Worm (Caenorhabditis elegans) whole organism, L4 larva: ENCODE data around the gene Y50E8A.5.

Source experiments
- F26F4.8 ChIP-seq: fragments of 200-800 bp; sonication (Bioruptor generic); conservative IDR thresholded peaks from 2 replicates; pipeline ENCODE4 v1.3.6; 2022; ENCODE audit warnings: missing genetic modification characterization, missing compliant biosample characterization
- F37D6.2 ChIP-seq: sonication (generic microtip); optimal IDR thresholded peaks from 2 replicates; lab custom pipeline; 2016; ENCODE audit warnings: mild to moderate bottlenecking, missing genetic modification characterization, missing compliant biosample characterization
- F49E8.2 ChIP-seq: sonication (generic microtip); optimal IDR thresholded peaks from 2 replicates; lab custom pipeline; 2016; ENCODE audit warnings: missing compliant biosample characterization, mild to moderate bottlenecking, missing genetic modification characterization, borderline replicate concordance
- R02D3.7 ChIP-seq: fragments of 150-350 bp; sonication (generic microtip); optimal IDR thresholded peaks from 3 replicates; lab custom pipeline; 2014; ENCODE audit warnings: missing biosample characterization, missing genetic modification characterization
- T26A8.4 ChIP-seq: fragments of 200-800 bp; sonication (Bioruptor generic); IDR thresholded peaks from 2 replicates; pipeline ENCODE4 v1.3.6; 2022; ENCODE audit warnings: missing genetic modification characterization, missing compliant biosample characterization
- Y48G9A.11 ChIP-seq: fragments of 200-800 bp; sonication (Bioruptor generic); IDR thresholded peaks from 2 replicates; pipeline ENCODE4 v1.3.6; 2022; ENCODE audit warnings: missing genetic modification reagents, missing genetic modification characterization, missing compliant biosample characterization
- Y75B8A.6 ChIP-seq: fragments of 200-800 bp; sonication (Bioruptor generic); IDR thresholded peaks from 2 replicates; pipeline ENCODE4 v1.3.6; 2022; ENCODE audit warnings: missing genetic modification reagents, missing genetic modification characterization, missing compliant biosample characterization
- ZK337.2 ChIP-seq: fragments of 200-800 bp; sonication (Bioruptor generic); IDR thresholded peaks from 2 replicates; pipeline ENCODE4 v1.3.6; 2022; ENCODE audit warnings: missing genetic modification reagents, missing genetic modification characterization, missing compliant biosample characterization
- aha-1 ChIP-seq: fragments of 150-350 bp; peaks from one replicate; lab custom pipeline; 2014; ENCODE audit warnings: missing biosample characterization, missing genetic modification characterization
- arid-1 ChIP-seq: fragments of 200-800 bp; sonication (Bioruptor generic); conservative IDR thresholded peaks from 2 replicates; pipeline ENCODE4 v1.3.6; 2022; ENCODE audit warnings: missing genetic modification reagents, missing genetic modification characterization, missing compliant biosample characterization
- attf-4 ChIP-seq: sonication (generic microtip); optimal IDR thresholded peaks from 3 replicates; lab custom pipeline; 2017; ENCODE audit warnings: missing biosample characterization, missing genetic modification characterization
- ceh-28 ChIP-seq: fragments of 150-350 bp; optimal IDR thresholded peaks from 2 replicates; lab custom pipeline; 2014; ENCODE audit warnings: missing biosample characterization, missing genetic modification reagents, missing genetic modification characterization
- ces-1 ChIP-seq: fragments of 150-350 bp; sonication (generic microtip); optimal IDR thresholded peaks from 4 replicates; lab custom pipeline; 2014; ENCODE audit warnings: missing biosample characterization, missing genetic modification reagents, missing genetic modification characterization
- cey-2 ChIP-seq: sonication (generic microtip); optimal IDR thresholded peaks from 3 replicates; lab custom pipeline; 2017; ENCODE audit warnings: missing genetic modification characterization, mild to moderate bottlenecking, missing compliant biosample characterization, antibody characterized with exemption, borderline replicate concordance; ENCODE audit not compliant: insufficient read depth
- ctbp-1 ChIP-seq: fragments of 200-800 bp; sonication (Bioruptor generic); IDR thresholded peaks from 2 replicates; pipeline ENCODE4 v1.3.6; 2022; ENCODE audit warnings: missing genetic modification reagents, missing genetic modification characterization, missing compliant biosample characterization
- daf-12 ChIP-seq: fragments of 150-350 bp; optimal IDR thresholded peaks from 2 replicates; lab custom pipeline; 2014; ENCODE audit warnings: missing biosample characterization, missing genetic modification reagents, missing genetic modification characterization
- dmd-9 ChIP-seq: fragments of 200-800 bp; sonication (Bioruptor generic); IDR thresholded peaks from 2 replicates; pipeline ENCODE4 v1.3.6; 2022; ENCODE audit warnings: missing genetic modification reagents, missing genetic modification characterization, missing compliant biosample characterization
- dpl-1 ChIP-seq: fragments of 150-350 bp; optimal IDR thresholded peaks from 2 replicates; lab custom pipeline; 2014; ENCODE audit warnings: missing biosample characterization, missing genetic modification reagents, missing genetic modification characterization
- dve-1 ChIP-seq: sonication (generic microtip); optimal IDR thresholded peaks from 2 replicates; lab custom pipeline; 2017; ENCODE audit warnings: antibody characterized with exemption, mild to moderate bottlenecking, missing genetic modification characterization, missing compliant biosample characterization; ENCODE audit not compliant: insufficient read depth
- egl-27 ChIP-seq: sonication (generic microtip); optimal IDR thresholded peaks from 3 replicates; lab custom pipeline; 2017; ENCODE audit warnings: missing biosample characterization, missing genetic modification reagents, missing genetic modification characterization
- fkh-10 ChIP-seq: fragments of 150-350 bp; optimal IDR thresholded peaks from 2 replicates; lab custom pipeline; 2014; ENCODE audit warnings: missing biosample characterization, missing genetic modification reagents, missing genetic modification characterization
- fos-1 ChIP-seq: fragments of 150-350 bp; optimal IDR thresholded peaks from 2 replicates; lab custom pipeline; 2014; ENCODE audit warnings: missing biosample characterization, missing genetic modification characterization
- hlh-11 ChIP-seq: fragments of 200-800 bp; sonication (Bioruptor generic); optimal IDR thresholded peaks from 2 replicates; lab custom pipeline; 2018; ENCODE audit warnings: mild to moderate bottlenecking, missing genetic modification characterization, missing compliant biosample characterization
- jun-1 ChIP-seq: fragments of 150-350 bp; optimal IDR thresholded peaks from 2 replicates; lab custom pipeline; 2014; ENCODE audit warnings: missing biosample characterization, missing genetic modification reagents, missing genetic modification characterization
- lim-7 ChIP-seq: fragments of 200-800 bp; sonication (Bioruptor generic); IDR thresholded peaks from 2 replicates; pipeline ENCODE4 v1.3.6; 2022; ENCODE audit warnings: missing genetic modification characterization, missing compliant biosample characterization
- lin-1 ChIP-seq: fragments of 200-800 bp; sonication (Bioruptor generic); IDR thresholded peaks from 2 replicates; pipeline ENCODE4 v1.3.6; 2022; ENCODE audit warnings: missing genetic modification reagents, missing genetic modification characterization, missing compliant biosample characterization
- lin-13 ChIP-seq: fragments of 150-350 bp; optimal IDR thresholded peaks from 2 replicates; lab custom pipeline; 2014; ENCODE audit warnings: missing biosample characterization, missing genetic modification reagents, missing genetic modification characterization
- lin-15B ChIP-seq: fragments of 150-350 bp; sonication (generic microtip); optimal IDR thresholded peaks from 3 replicates; lab custom pipeline; 2014; ENCODE audit warnings: missing biosample characterization, missing genetic modification characterization
- lir-3 ChIP-seq: sonication (generic microtip); optimal IDR thresholded peaks from 2 replicates; lab custom pipeline; 2016; ENCODE audit warnings: mild to moderate bottlenecking, missing genetic modification characterization, missing compliant biosample characterization
- mes-2 ChIP-seq: sonication (generic microtip); optimal IDR thresholded peaks from 2 replicates; lab custom pipeline; 2016; ENCODE audit warnings: missing genotype, mild to moderate bottlenecking, missing genetic modification characterization, missing compliant biosample characterization; ENCODE audit not compliant: poor library complexity, severe bottlenecking
- mxl-3 ChIP-seq: fragments of 200-800 bp; sonication (Bioruptor generic); optimal IDR thresholded peaks from 2 replicates; lab custom pipeline; 2018; ENCODE audit warnings: mild to moderate bottlenecking, missing genetic modification characterization, missing compliant biosample characterization
- nhr-102 ChIP-seq: sonication (generic microtip); optimal IDR thresholded peaks from 2 replicates; lab custom pipeline; 2016; ENCODE audit warnings: mild to moderate bottlenecking, missing genetic modification characterization, moderate library complexity, missing compliant biosample characterization
- nhr-11 ChIP-seq: fragments of 150-350 bp; optimal IDR thresholded peaks from 2 replicates; lab custom pipeline; 2014; ENCODE audit warnings: missing biosample characterization, missing genetic modification characterization
- nhr-111 ChIP-seq: fragments of 200-800 bp; sonication (Bioruptor generic); optimal IDR thresholded peaks from 2 replicates; lab custom pipeline; 2018; ENCODE audit warnings: mild to moderate bottlenecking, missing genetic modification characterization, missing compliant biosample characterization
- nhr-48 ChIP-seq: sonication (generic microtip); optimal IDR thresholded peaks from 2 replicates; lab custom pipeline; 2016; ENCODE audit warnings: mild to moderate bottlenecking, missing genetic modification characterization, missing compliant biosample characterization
- nhr-6 ChIP-seq: fragments of 150-350 bp; optimal IDR thresholded peaks from 2 replicates; lab custom pipeline; 2014; ENCODE audit warnings: missing biosample characterization, missing genetic modification characterization
- nhr-77 ChIP-seq: fragments of 150-350 bp; optimal IDR thresholded peaks from 2 replicates; lab custom pipeline; 2014; ENCODE audit warnings: missing biosample characterization, missing genetic modification characterization
- pha-4 ChIP-seq, 2 experiments: fragments of 150-350 bp in 1 of 2; fragments of 200-800 bp in 1 of 2; sonication (Bioruptor generic) in 1 of 2; IDR thresholded peaks in 1 of 2; optimal IDR thresholded peaks in 1 of 2; 2 replicates each; pipeline versions ENCODE4 v1.3.6 to Lab custom; 2014 to 2022; ENCODE audit warnings: missing genetic modification characterization in 2 of 2, missing genetic modification reagents in 2 of 2, missing biosample characterization in 1 of 2, missing compliant biosample characterization in 1 of 2
- php-3 ChIP-seq: fragments of 200-800 bp; sonication (Bioruptor generic); IDR thresholded peaks from 2 replicates; pipeline ENCODE4 v1.3.6; 2022; ENCODE audit warnings: missing genetic modification reagents, missing genetic modification characterization, missing compliant biosample characterization
- pqm-1 ChIP-seq: sonication (generic microtip); optimal IDR thresholded peaks from 2 replicates; lab custom pipeline; 2017; ENCODE audit warnings: missing biosample characterization, missing genetic modification characterization
- rbr-2 ChIP-seq: sonication (generic microtip); optimal IDR thresholded peaks from 2 replicates; lab custom pipeline; 2016; ENCODE audit warnings: missing genotype, missing genetic modification characterization, missing compliant biosample characterization
- saeg-2 ChIP-seq: fragments of 200-800 bp; sonication (Bioruptor generic); IDR thresholded peaks from 2 replicates; pipeline ENCODE4 v1.3.6; 2022; ENCODE audit warnings: missing genetic modification reagents, missing genetic modification characterization, missing compliant biosample characterization
- sdz-12 ChIP-seq: fragments of 200-800 bp; sonication (Bioruptor generic); optimal IDR thresholded peaks from 2 replicates; lab custom pipeline; 2018; ENCODE audit warnings: mild to moderate bottlenecking, missing genetic modification characterization, missing compliant biosample characterization
- set-16 ChIP-seq: fragments of 200-800 bp; sonication (Bioruptor generic); IDR thresholded peaks from 2 replicates; pipeline ENCODE4 v1.3.6; 2022; ENCODE audit warnings: missing genetic modification reagents, missing genetic modification characterization, missing compliant biosample characterization
- snpc-4 ChIP-seq: fragments of 150-350 bp; optimal IDR thresholded peaks from 2 replicates; lab custom pipeline; 2014; ENCODE audit warnings: missing biosample characterization, missing genetic modification characterization
- spr-1 ChIP-seq: sonication (generic microtip); optimal IDR thresholded peaks from 2 replicates; lab custom pipeline; 2016; ENCODE audit warnings: mild to moderate bottlenecking, missing genetic modification characterization, missing compliant biosample characterization
- unc-130 ChIP-seq: sonication (generic microtip); optimal IDR thresholded peaks from 2 replicates; lab custom pipeline; 2016; ENCODE audit warnings: missing genetic modification reagents, missing genetic modification characterization, missing compliant biosample characterization
- unc-39 ChIP-seq: sonication (generic microtip); optimal IDR thresholded peaks from 2 replicates; lab custom pipeline; 2017; ENCODE audit warnings: missing biosample characterization, missing genetic modification characterization
- vab-7 ChIP-seq: fragments of 200-800 bp; sonication (Bioruptor generic); IDR thresholded peaks from 2 replicates; pipeline ENCODE4 v1.3.6; 2022; ENCODE audit warnings: missing genetic modification reagents, missing genetic modification characterization, missing compliant biosample characterization
- zag-1 ChIP-seq: fragments of 150-350 bp; optimal IDR thresholded peaks from 2 replicates; lab custom pipeline; 2014; ENCODE audit warnings: missing biosample characterization, missing genetic modification characterization
- zfp-2 ChIP-seq: sonication (generic microtip); optimal IDR thresholded peaks from 2 replicates; lab custom pipeline; 2016; ENCODE audit warnings: mild to moderate bottlenecking, missing genetic modification characterization, missing compliant biosample characterization
- zip-2 ChIP-seq: fragments of 150-350 bp; optimal IDR thresholded peaks from 2 replicates; lab custom pipeline; 2014; ENCODE audit warnings: missing biosample characterization, missing genetic modification characterization
- ztf-11 ChIP-seq: fragments of 150-350 bp; optimal IDR thresholded peaks from 2 replicates; lab custom pipeline; 2014; ENCODE audit warnings: missing biosample characterization, missing genetic modification characterization

Gene Y50E8A.5

DNA sequence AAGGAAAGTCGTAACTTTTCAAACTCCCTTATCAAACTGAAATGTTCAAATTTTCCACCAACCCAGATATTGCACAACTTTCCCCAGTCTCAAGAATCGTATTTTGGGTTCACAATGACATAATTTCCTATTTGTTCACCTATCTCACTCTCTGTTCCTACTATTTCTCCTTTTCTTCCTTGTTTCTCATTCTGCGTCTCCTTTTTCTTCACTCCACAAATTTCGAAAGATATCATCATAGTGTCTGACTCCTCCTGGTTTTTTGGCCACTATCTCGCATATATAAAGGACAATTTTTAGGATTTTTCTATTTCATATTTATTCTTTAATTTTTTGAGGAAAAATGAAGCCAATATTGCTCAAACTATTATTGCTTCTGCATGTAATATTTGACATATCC lies 36.3 kb upstream of the Y50E8A.5 start, which contains the start of gene haf-7 (continued):
- TF ChIP-seq dpl-1 (GFP tag; lab: Kevin White, UChicago) (peak; percentile 3), nhr-11 (tag; lab: Kevin White, UChicago) (no peak), lin-15B (no peak), lin-1 (GFP tag; lab: Robert Waterston, UW) (no peak), nhr-111 (no peak), cey-2 (no peak), zip-2 (tag; lab: Kevin White, UChicago) (peak; percentile 40), Y48G9A.11 (GFP tag; lab: Robert Waterston, UW) (no peak), mes-2 (tag; lab: Kevin White, UChicago) (no peak), vab-7 (GFP tag; lab: Robert Waterston, UW) (no peak), T26A8.4 (no peak), daf-12 (no peak), R02D3.7 (tag; lab: Kevin White, UChicago) (no peak), lir-3 (tag; lab: Kevin White, UChicago) (no peak), dmd-9 (GFP tag; lab: Robert Waterston, UW) (no peak), ctbp-1 (GFP tag; lab: Robert Waterston, UW) (no peak), snpc-4 (tag; lab: Kevin White, UChicago) (no peak), hlh-11 (tag; lab: Kevin White, UChicago) (peak; percentile 32), ceh-28 (tag; lab: Kevin White, UChicago) (no peak), pqm-1 (tag; lab: Kevin White, UChicago) (peak; percentile 37), jun-1 (tag; lab: Kevin White, UChicago) (no peak), aha-1 (tag; lab: Kevin White, UChicago) (no peak), lim-7 (GFP tag; lab: Robert Waterston, UW) (no peak), ztf-11 (tag; lab: Kevin White, UChicago) (no peak), set-16 (GFP tag; lab: Robert Waterston, UW) (no peak), dve-1 (tag; lab: Kevin White, UChicago) (peak; percentile 68), zag-1 (tag; lab: Kevin White, UChicago) (no peak), nhr-6 (peak; percentile 45), mxl-3 (GFP tag; lab: Kevin White, UChicago) (no peak), unc-130 (GFP tag; lab: Kevin White, UChicago) (no peak), spr-1 (tag; lab: Kevin White, UChicago) (no peak), F26F4.8 (GFP tag; lab: Robert Waterston, UW) (no peak), egl-27 (tag; lab: Kevin White, UChicago) (no peak), ces-1 (GFP tag; lab: Kevin White, UChicago) (no peak), Y75B8A.6 (GFP tag; lab: Robert Waterston, UW) (no peak), fos-1 (tag; lab: Kevin White, UChicago) (no peak), F49E8.2 (tag; lab: Kevin White, UChicago) (no peak), nhr-48 (peak; percentile 21), arid-1 (GFP tag; lab: Robert Waterston, UW) (no peak), saeg-2 (GFP tag; lab: Robert Waterston, UW) (no peak), rbr-2 (tag; lab: Kevin White, UChicago) (no peak), unc-39 (tag; lab: Kevin White, UChicago) (no peak), attf-4 (tag; lab: Kevin White, UChicago) (no peak), fkh-10 (GFP tag; lab: Kevin White, UChicago) (no peak), zfp-2 (tag; lab: Kevin White, UChicago) (no peak), sdz-12 (no peak), nhr-77 (tag; lab: Kevin White, UChicago) (peak; percentile 36), lin-13 (GFP tag; lab: Kevin White, UChicago) (no peak), php-3 (GFP tag; lab: Robert Waterston, UW) (no peak), nhr-102 (tag; lab: Kevin White, UChicago) (no peak), F37D6.2 (tag; lab: Kevin White, UChicago) (no peak), ZK337.2 (no peak), pha-4 (GFP tag; IDR thresholded peaks at IDR 0.05; lab: Robert Waterston, UW) (no peak), pha-4 (tag; optimal IDR thresholded peaks at IDR 0.05; lab: Kevin White, UChicago) (no peak)
